Worm (Caenorhabditis elegans): ENCODE results near the gene rmd-6.

DNA sequence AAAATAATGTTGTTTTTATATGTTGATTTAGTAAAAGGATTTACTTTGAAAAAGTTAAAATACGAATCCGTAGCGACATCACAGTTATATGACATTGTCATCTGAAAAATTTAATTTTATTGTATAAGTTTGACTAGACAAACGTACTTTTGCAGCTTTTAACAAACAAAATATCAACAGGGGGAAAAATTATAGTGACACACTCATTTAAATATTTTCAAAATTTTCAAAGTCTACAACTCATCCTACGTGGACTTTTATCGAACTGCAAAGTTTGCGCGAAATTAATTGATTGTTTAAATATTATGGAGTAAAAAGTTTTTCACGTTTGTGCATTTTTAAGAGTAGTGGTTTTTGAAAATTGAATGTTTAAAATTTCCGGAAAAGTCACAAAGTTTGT, 43.0 kb upstream of the rmd-6 start, which contains the start of gene C09B9.85:
- TF ChIP-seq ceh-16 (tag; optimal IDR thresholded peaks at IDR 0.05) (no peak), egl-27 (tag; optimal IDR thresholded peaks at IDR 0.05) (no peak), nhr-11 (tag; optimal IDR thresholded peaks at IDR 0.05) (no peak), mdl-1 (tag; optimal IDR thresholded peaks at IDR 0.05) (no peak), ztf-4 (tag; optimal IDR thresholded peaks at IDR 0.05) (no peak), unc-62 (GFP tag; optimal IDR thresholded peaks at IDR 0.05) (no peak), fos-1 (tag; optimal IDR thresholded peaks at IDR 0.05) (no peak), ceh-82 (tag; optimal IDR thresholded peaks at IDR 0.05) (no peak), unc-55 (GFP tag; optimal IDR thresholded peaks at IDR 0.05) (no peak), unc-39 (tag; optimal IDR thresholded peaks at IDR 0.05) (no peak), sma-9 (GFP tag; optimal IDR thresholded peaks at IDR 0.05) (no peak), sma-9 (tag; optimal IDR thresholded peaks at IDR 0.05) (no peak), nhr-10 (tag; optimal IDR thresholded peaks at IDR 0.05) (no peak)
